Fruit fly (Drosophila melanogaster): ENCODE results near the gene Sbf.
A peak's percentile ranks its signal among the peaks of the same experiment; 100 is the strongest.

DNA sequence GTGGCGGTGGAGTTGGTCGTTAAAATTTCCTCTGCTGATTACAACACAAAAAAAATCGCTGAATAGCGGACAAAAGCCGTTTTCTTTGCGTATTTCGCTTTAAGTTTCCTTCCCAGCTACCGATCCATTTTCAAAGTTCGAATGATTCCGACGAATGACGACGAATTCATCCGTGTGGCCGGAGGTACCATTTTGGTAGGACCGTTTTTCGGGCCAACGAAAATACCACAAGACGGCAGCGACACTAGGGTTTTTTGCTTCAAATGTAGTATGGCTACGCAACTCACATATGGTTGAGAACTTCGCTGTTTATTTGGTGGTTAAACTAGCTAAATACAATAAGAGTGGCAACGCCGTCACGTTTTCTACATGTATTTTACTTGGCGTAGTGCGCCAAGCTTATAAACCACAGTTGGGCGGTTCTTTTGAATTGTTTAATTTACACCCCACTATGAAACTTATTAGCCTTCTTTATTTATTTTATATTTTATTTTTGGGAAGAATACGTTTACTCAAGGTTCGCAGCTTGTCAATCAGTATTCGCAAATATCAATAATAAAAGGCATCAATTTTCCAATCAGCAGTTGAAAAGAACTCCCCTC is 32.4 kb downstream of the Sbf start, which contains the start of gene Lk6:
- TF ChIP-seq CG8301 (tag; optimal IDR thresholded peaks at IDR 0.05) (peak; percentile 24), CG13204 (GFP tag; optimal IDR thresholded peaks at IDR 0.05) (peak; percentile 62), Pif1A (GFP tag; optimal IDR thresholded peaks at IDR 0.05) (no peak)

Data from whole organism, pupa.